Worm (Caenorhabditis elegans): Measurements from ENCODE around the gene T18D3.5.

T18D3.5 gene

ce11 chrX:12509334-12509944 lies 45.8 kb downstream of the T18D3.5 start:
- TF ChIP-seq unc-62 (GFP tag; optimal IDR thresholded peaks at IDR 0.05): no peak

- TF ChIP-seq unc-62 (GFP tag; optimal IDR thresholded peaks at IDR 0.05): no peak
These were observed 46.7 kb downstream of the T18D3.5 start for ce11 chrX:12510148-12510785.

ce11 chrX:12511384-12512007 lies 47.9 kb downstream of the T18D3.5 start:
- no peak for TF ChIP-seq unc-62 (GFP tag; optimal IDR thresholded peaks at IDR 0.05)

- TF ChIP-seq unc-62 (GFP tag; optimal IDR thresholded peaks at IDR 0.05): no peak
These were observed 49.0 kb downstream of the T18D3.5 start for ce11 chrX:12512472-12513137.

ce11 chrX:12513415-12513814 lies 49.8 kb downstream of the T18D3.5 start:
- TF ChIP-seq unc-62 (GFP tag; optimal IDR thresholded peaks at IDR 0.05): no peak

All from whole organism, dauer.